Worm (Caenorhabditis elegans): ENCODE data around the gene Y57G11C.51.

Y57G11C.51 gene

DNA sequence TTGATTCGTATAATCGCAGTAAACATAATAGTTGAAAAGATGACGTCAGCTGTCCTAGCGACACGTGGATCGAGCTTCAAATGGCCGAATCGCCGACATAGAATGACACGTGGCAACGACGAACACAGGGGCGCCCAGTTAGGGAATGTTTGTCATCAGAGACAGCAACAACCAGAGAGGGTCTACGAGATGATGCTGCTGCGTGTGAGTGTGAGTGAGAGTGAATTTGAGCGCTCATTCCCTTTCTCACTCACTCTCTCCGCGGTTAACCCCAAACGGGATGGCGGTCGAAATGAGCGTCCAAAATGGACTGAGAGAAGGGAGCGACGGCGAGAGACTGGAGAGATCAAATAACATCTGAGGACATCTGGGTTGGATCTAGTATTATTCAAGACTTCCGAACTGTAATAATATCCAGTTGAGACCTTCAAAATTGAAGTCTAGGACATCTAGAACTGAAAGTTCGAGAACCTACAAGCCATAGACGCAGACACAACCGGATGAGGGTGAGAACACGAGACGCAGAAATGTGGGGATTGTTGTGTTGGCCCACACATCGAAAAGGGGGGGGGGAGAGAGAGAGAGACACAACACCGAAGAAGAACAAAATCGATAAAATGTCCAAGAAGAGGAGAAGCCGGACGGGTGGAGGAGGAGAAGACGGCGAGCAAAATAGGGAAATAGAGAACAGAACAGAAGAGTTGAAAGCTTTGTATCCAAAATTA, 19.7 kb upstream of the Y57G11C.51 start (continued):
- TF ChIP-seq fkh-6 (tag; optimal IDR thresholded peaks at IDR 0.05) (no peak), rnt-1 (tag; optimal IDR thresholded peaks at IDR 0.05) (peak; percentile 61), F13H6.1 (tag; optimal IDR thresholded peaks at IDR 0.05) (no peak), ceh-6 (GFP tag; optimal IDR thresholded peaks at IDR 0.05) (peak; percentile 27), hlh-8 (tag; optimal IDR thresholded peaks at IDR 0.05) (no peak), syd-9 (tag; optimal IDR thresholded peaks at IDR 0.05) (peak; percentile 13), pat-9 (tag; optimal IDR thresholded peaks at IDR 0.05) (no peak), hlh-15 (tag; optimal IDR thresholded peaks at IDR 0.05) (no peak), ref-2 (tag; optimal IDR thresholded peaks at IDR 0.05) (peak; percentile 59), nhr-11 (tag; optimal IDR thresholded peaks at IDR 0.05) (no peak), ceh-9 (tag; optimal IDR thresholded peaks at IDR 0.05) (no peak), unc-42 (tag; optimal IDR thresholded peaks at IDR 0.05) (no peak), ceh-34 (tag; optimal IDR thresholded peaks at IDR 0.05) (peak; percentile 74), sox-4 (tag; optimal IDR thresholded peaks at IDR 0.05) (no peak), ets-4 (tag; optimal IDR thresholded peaks at IDR 0.05) (peak; percentile 51), ceh-18 (tag; optimal IDR thresholded peaks at IDR 0.05) (peak; percentile 30), ceh-19 (GFP tag; optimal IDR thresholded peaks at IDR 0.05) (peak; percentile 50), fax-1 (tag; optimal IDR thresholded peaks at IDR 0.05) (no peak), pha-2 (tag; optimal IDR thresholded peaks at IDR 0.05) (peak; percentile 27), K09A11.1 (tag; optimal IDR thresholded peaks at IDR 0.05; ENCODE audit: insufficient read depth) (no peak), pha-4 (tag; optimal IDR thresholded peaks at IDR 0.05) (no peak), hlh-6 (tag; optimal IDR thresholded peaks at IDR 0.05) (no peak), tbx-7 (tag; optimal IDR thresholded peaks at IDR 0.05) (no peak), pros-1 (tag; optimal IDR thresholded peaks at IDR 0.05) (peak; percentile 2), ceh-24 (tag; optimal IDR thresholded peaks at IDR 0.05) (no peak), hlh-30 (tag; optimal IDR thresholded peaks at IDR 0.05; ENCODE audit: insufficient read depth) (peak; percentile 21), C08G9.2 (tag; optimal IDR thresholded peaks at IDR 0.05) (no peak), madf-2 (tag; optimal IDR thresholded peaks at IDR 0.05) (no peak), T23F11.4 (GFP tag; optimal IDR thresholded peaks at IDR 0.05) (no peak), ceh-48 (tag; optimal IDR thresholded peaks at IDR 0.05) (peak; percentile 94), ahr-1 (tag; optimal IDR thresholded peaks at IDR 0.05) (no peak), ceh-22 (tag; optimal IDR thresholded peaks at IDR 0.05) (no peak), eyg-1 (tag; optimal IDR thresholded peaks at IDR 0.05) (no peak), unc-3 (GFP tag; conservative IDR thresholded peaks at IDR 0.05) (no peak), unc-3 (tag; optimal IDR thresholded peaks at IDR 0.05) (no peak), K02D7.2 (tag; optimal IDR thresholded peaks at IDR 0.05) (no peak), mec-3 (tag; optimal IDR thresholded peaks at IDR 0.05; ENCODE audit: borderline replicate concordance) (no peak), ama-1 (optimal IDR thresholded peaks at IDR 0.05) (no peak), nfya-1 (tag; optimal IDR thresholded peaks at IDR 0.05) (peak; percentile 75), elt-2 (tag; optimal IDR thresholded peaks at IDR 0.05) (no peak), unc-55 (GFP tag; optimal IDR thresholded peaks at IDR 0.05) (no peak), tbx-2 (tag; optimal IDR thresholded peaks at IDR 0.05) (peak; percentile 36), dve-1 (tag; optimal IDR thresholded peaks at IDR 0.05) (no peak)

Data from whole organism, late embryonic.